Worm (Caenorhabditis elegans) whole organism, L4 larva: ENCODE measurements around the gene cpr-1.

Source experiments
- Y48G9A.11 ChIP-seq: fragments of 200-800 bp; sonication (Bioruptor generic); IDR thresholded peaks from 2 replicates; pipeline ENCODE4 v1.3.6; 2022; ENCODE audit warnings: missing genetic modification reagents, missing genetic modification characterization, missing compliant biosample characterization
- mxl-3 ChIP-seq: fragments of 200-800 bp; sonication (Bioruptor generic); optimal IDR thresholded peaks from 2 replicates; lab custom pipeline; 2018; ENCODE audit warnings: mild to moderate bottlenecking, missing genetic modification characterization, missing compliant biosample characterization
- nhr-42 ChIP-seq: fragments of 200-800 bp; sonication (Bioruptor generic); IDR thresholded peaks from 2 replicates; pipeline ENCODE4 v1.3.6; 2022; ENCODE audit warnings: missing genetic modification characterization, missing compliant biosample characterization
- skn-1 ChIP-seq: fragments of 150-350 bp; optimal IDR thresholded peaks from 2 replicates; lab custom pipeline; 2014; ENCODE audit warnings: missing biosample characterization, missing genetic modification characterization
- ztf-11 ChIP-seq: fragments of 150-350 bp; optimal IDR thresholded peaks from 2 replicates; lab custom pipeline; 2014; ENCODE audit warnings: missing biosample characterization, missing genetic modification characterization

ce11 chrV:11989861-11990260 is 14.5 kb downstream of the cpr-1 start:
- no peak for TF ChIP-seq ztf-11 (tag; lab: Kevin White, UChicago)
- no peak for TF ChIP-seq skn-1 (tag; lab: Kevin White, UChicago)
- TF ChIP-seq mxl-3 (GFP tag; lab: Kevin White, UChicago) = no peak
- no peak for TF ChIP-seq nhr-42
- TF ChIP-seq Y48G9A.11 (GFP tag; lab: Robert Waterston, UW) = no peak
